Fruit fly (Drosophila melanogaster): Measurements from ENCODE around the gene Gr64e.

Gr64e gene

DNA sequence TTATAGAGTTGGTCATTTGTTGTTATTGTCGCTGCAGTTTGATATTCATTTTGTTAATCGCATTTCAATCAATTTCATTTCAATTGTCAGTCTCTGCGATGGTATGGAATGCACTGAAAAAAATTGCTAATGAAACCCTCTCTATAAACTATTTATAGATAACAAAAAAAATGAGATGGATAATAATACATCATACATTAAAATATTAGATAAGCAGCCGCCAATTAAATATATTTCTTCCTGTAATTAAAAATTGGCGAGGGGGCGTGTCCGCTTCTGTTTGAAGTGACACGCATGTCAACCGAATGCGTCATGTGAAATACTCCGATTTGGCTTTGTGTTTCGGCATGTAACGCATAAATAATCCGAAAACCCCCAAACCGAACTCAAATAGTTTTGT, 12.6 kb downstream of the Gr64e start (continued):
- TF ChIP-seq CG10267 (tag; optimal IDR thresholded peaks at IDR 0.05) (no peak), prd (optimal IDR thresholded peaks at IDR 0.05) (no peak), prd (GFP tag; IDR thresholded peaks at IDR 0.05) (peak; percentile 10; the same call in 1 of the 3 replicates), sens (GFP tag) (peak; percentile 20), hb (GFP tag; IDR thresholded peaks at IDR 0.05; ENCODE audit: partially characterized antibody) (no peak), CG31441 (GFP tag; IDR thresholded peaks at IDR 0.05) (peak; percentile 17; the same call in 1 of the 2 replicates), unpg (GFP tag; optimal IDR thresholded peaks at IDR 0.05) (peak; percentile 29), Dip3 (GFP tag; optimal IDR thresholded peaks at IDR 0.05) (no peak), Hr39 (optimal IDR thresholded peaks at IDR 0.05) (no peak), Atf-2 (GFP tag; optimal IDR thresholded peaks at IDR 0.05) (no peak), Blimp-1 (GFP tag; optimal IDR thresholded peaks at IDR 0.05) (peak; percentile 4), CG12071 (GFP tag; optimal IDR thresholded peaks at IDR 0.05) (no peak), CG10366 (GFP tag; IDR thresholded peaks at IDR 0.05) (peak; percentile 49), vvl (GFP tag; IDR thresholded peaks at IDR 0.05) (no peak; the same call in 1 of the 2 replicates), Dref (GFP tag; IDR thresholded peaks at IDR 0.05) (no peak), CG2712 (tag; optimal IDR thresholded peaks at IDR 0.05) (peak; percentile 15), Elba2 (GFP tag; optimal IDR thresholded peaks at IDR 0.05) (no peak), grau (tag; optimal IDR thresholded peaks at IDR 0.05) (peak; percentile 18), CG2678 (tag; optimal IDR thresholded peaks at IDR 0.05) (peak; percentile 29), Sox102F (GFP tag; optimal IDR thresholded peaks at IDR 0.05) (peak; percentile 55), Awh (GFP tag; IDR thresholded peaks at IDR 0.05) (no peak), Hr51 (GFP tag; optimal IDR thresholded peaks at IDR 0.05) (peak in 1 of 2 experiments; percentile 63), CG1792 (GFP tag; optimal IDR thresholded peaks at IDR 0.05) (no peak), Xrp1 (GFP tag; IDR thresholded peaks at IDR 0.05) (0 out of 2 replicates have a peak, but pooled peaks have one; percentile 17), ken (GFP tag; IDR thresholded peaks at IDR 0.05) (no peak), onecut (GFP tag; IDR thresholded peaks at IDR 0.05) (no peak), CG14441 (GFP tag; IDR thresholded peaks at IDR 0.05) (peak; percentile 41), repo (GFP tag; optimal IDR thresholded peaks at IDR 0.05) (no peak), CG17612 (GFP tag; IDR thresholded peaks at IDR 0.05) (no peak), esg (GFP tag; conservative IDR thresholded peaks at IDR 0.05) (0 out of 2 replicates have a peak, but pooled peaks have one; percentile 6), CG17359 (tag; optimal IDR thresholded peaks at IDR 0.05) (peak; percentile 32), cg (GFP tag; optimal IDR thresholded peaks at IDR 0.05) (no peak), Eip74EF (GFP tag; optimal IDR thresholded peaks at IDR 0.05) (peak in 1 of 2 experiments; percentile 49)

DNA sequence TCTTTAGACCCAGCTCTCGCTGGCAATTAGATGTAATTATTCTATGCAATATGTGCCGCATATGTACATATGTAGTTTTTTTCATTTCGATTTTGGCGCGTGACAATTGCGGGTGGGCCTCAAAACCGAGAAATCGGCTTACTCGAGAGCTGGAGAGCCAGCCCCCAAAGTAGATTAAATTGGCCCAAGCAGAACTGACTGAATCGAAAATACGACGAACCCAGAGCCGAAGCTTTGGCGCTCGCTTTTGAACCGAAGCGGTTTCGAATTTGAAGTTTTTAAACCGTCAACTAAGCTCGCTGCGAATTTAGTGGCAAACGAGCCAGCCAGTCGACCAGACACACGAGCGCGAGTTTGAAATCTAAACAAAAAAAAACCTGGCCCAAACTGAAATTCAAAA, 14.3 kb downstream of the Gr64e start, which contains the start of gene CG1136:
Gene CG1136, plus strand, starts transcription at position 308 of the 400 bp plus-strand sequence.
- TF ChIP-seq kni (GFP tag; optimal IDR thresholded peaks at IDR 0.05) (no peak), Tbp (GFP tag; optimal IDR thresholded peaks at IDR 0.05) (no peak), onecut (GFP tag; IDR thresholded peaks at IDR 0.05) (no peak), dan (GFP tag; IDR thresholded peaks at IDR 0.05) (no peak), B-H1 (GFP tag; IDR thresholded peaks at IDR 0.05) (no peak), maf-S (GFP tag; optimal IDR thresholded peaks at IDR 0.05) (no peak), sim (GFP tag; IDR thresholded peaks at IDR 0.05) (no peak), CG7372 (GFP tag; IDR thresholded peaks at IDR 0.05) (no peak), tx (GFP tag; optimal IDR thresholded peaks at IDR 0.05) (no peak), pho (GFP tag; optimal IDR thresholded peaks at IDR 0.05) (no peak), wor (GFP tag; IDR thresholded peaks at IDR 0.05) (no peak), CG15479 (GFP tag; optimal IDR thresholded peaks at IDR 0.05) (no peak), cas (GFP tag; IDR thresholded peaks at IDR 0.05) (no peak), CG6175 (GFP tag; IDR thresholded peaks at IDR 0.05) (0 out of 3 replicates have a peak, but pooled peaks have one; percentile 25), NC2α (GFP tag; optimal IDR thresholded peaks at IDR 0.05) (no peak), sug (tag; optimal IDR thresholded peaks at IDR 0.05) (no peak), Side (GFP tag; optimal IDR thresholded peaks at IDR 0.05) (no peak), CG13624 (GFP tag; optimal IDR thresholded peaks at IDR 0.05) (no peak), unpg (GFP tag; optimal IDR thresholded peaks at IDR 0.05) (no peak), YL-1 (GFP tag; optimal IDR thresholded peaks at IDR 0.05) (no peak), ap (GFP tag; IDR thresholded peaks at IDR 0.05) (no peak), Deaf1 (tag; optimal IDR thresholded peaks at IDR 0.05) (peak; percentile 88), Scr (GFP tag; IDR thresholded peaks at IDR 0.05; ENCODE audit: partially characterized antibody) (no peak)

All from whole organism, embryonic.